Worm (Caenorhabditis elegans): ENCODE results near the gene Y60A3A.8.

ce11 chrV:19987684-19988083 lies 37.9 kb downstream of the Y60A3A.8 start, which contains the start of gene sri-67:
- TF ChIP-seq lin-11 (tag; optimal IDR thresholded peaks at IDR 0.05), result no peak
- no peak for TF ChIP-seq F13H6.1 (tag; optimal IDR thresholded peaks at IDR 0.05)
- no peak for TF ChIP-seq ceh-22 (tag; optimal IDR thresholded peaks at IDR 0.05)

Measured in whole organism, late embryonic.